Fruit fly (Drosophila melanogaster): ENCODE data around the gene CG2200.

- no peak for TF ChIP-seq dmrt93B (GFP tag; optimal IDR thresholded peaks at IDR 0.05)
- TF ChIP-seq psq (GFP tag; optimal IDR thresholded peaks at IDR 0.05) = no peak
- no peak for TF ChIP-seq Hr78 (GFP tag; optimal IDR thresholded peaks at IDR 0.05)
- no peak for TF ChIP-seq dsf (GFP tag; optimal IDR thresholded peaks at IDR 0.05; ENCODE audit: borderline replicate concordance)
- no peak for TF ChIP-seq Myc (optimal IDR thresholded peaks at IDR 0.05)
Measured at dm6 chrX:13113863-13114407, 19.8 kb downstream of the CG2200 start.
